Worm (Caenorhabditis elegans) whole organism, mixed stage, embryonic: Measurements from ENCODE around the gene str-46.

ENCODE experiments used
- blmp-1 ChIP-seq: fragments of 150-350 bp; optimal IDR thresholded peaks from 2 replicates; lab custom pipeline; 2014; ENCODE audit warnings: missing biosample characterization, missing genetic modification characterization
- elt-1 ChIP-seq: sonication (generic microtip); optimal IDR thresholded peaks from 2 replicates; lab custom pipeline; 2017; ENCODE audit warnings: missing genetic modification characterization, mild to moderate bottlenecking, missing compliant biosample characterization, antibody characterized with exemption, moderate library complexity, borderline replicate concordance; ENCODE audit not compliant: insufficient read depth
- ham-2 ChIP-seq: fragments of 200-800 bp; sonication (Bioruptor generic); optimal IDR thresholded peaks from 2 replicates; lab custom pipeline; 2018; ENCODE audit warnings: mild to moderate bottlenecking, missing genetic modification characterization, missing compliant biosample characterization
- lsy-2 ChIP-seq: fragments of 150-350 bp; optimal IDR thresholded peaks from 2 replicates; lab custom pipeline; 2014; ENCODE audit warnings: missing biosample characterization, missing genetic modification characterization
- mep-1 ChIP-seq: fragments of 150-350 bp; optimal IDR thresholded peaks from 2 replicates; lab custom pipeline; 2017; ENCODE audit warnings: missing biosample characterization, missing genetic modification reagents, missing genetic modification characterization, inconsistent platforms
- nhr-237 ChIP-seq: fragments of 150-350 bp; optimal IDR thresholded peaks from 2 replicates; lab custom pipeline; 2014; ENCODE audit warnings: missing biosample characterization, missing genetic modification characterization
- nhr-76 ChIP-seq: sonication (generic microtip); optimal IDR thresholded peaks from 2 replicates; lab custom pipeline; 2017; ENCODE audit warnings: missing biosample characterization, missing genetic modification characterization
- snpc-4 ChIP-seq: fragments of 150-350 bp; optimal IDR thresholded peaks from 2 replicates; lab custom pipeline; 2014; ENCODE audit warnings: missing biosample characterization, missing genetic modification characterization
- unc-120 ChIP-seq: sonication (generic microtip); optimal IDR thresholded peaks from 2 replicates; lab custom pipeline; 2017; ENCODE audit warnings: missing genetic modification characterization, missing compliant biosample characterization; ENCODE audit not compliant: poor library complexity, severe bottlenecking
- unc-39 ChIP-seq: fragments of 150-350 bp; optimal IDR thresholded peaks from 2 replicates; lab custom pipeline; 2014; ENCODE audit warnings: missing biosample characterization, missing genetic modification characterization
- unc-62 ChIP-seq: fragments of 150-350 bp; optimal IDR thresholded peaks from 2 replicates; lab custom pipeline; 2014; ENCODE audit warnings: missing biosample characterization, missing genetic modification reagents, missing genetic modification characterization
- ztf-11 ChIP-seq: fragments of 150-350 bp; optimal IDR thresholded peaks from 2 replicates; lab custom pipeline; 2014; ENCODE audit warnings: missing biosample characterization, missing genetic modification characterization

ce11 chrV:2875422-2875821, 24.3 kb downstream of the str-46 start, which contains the start of gene folt-2:
- no peak for TF ChIP-seq lsy-2
- TF ChIP-seq snpc-4: no peak
- no peak for TF ChIP-seq nhr-76 (tag; lab: Kevin White, UChicago)
- no peak for TF ChIP-seq unc-62
- no peak for TF ChIP-seq mep-1 (tag; lab: Kevin White, UChicago)
- no peak for TF ChIP-seq ham-2 (GFP tag; lab: Kevin White, UChicago)
- TF ChIP-seq unc-39 (tag; lab: Kevin White, UChicago): no peak
- no peak for TF ChIP-seq ztf-11
- no peak for TF ChIP-seq nhr-237 (tag; lab: Kevin White, UChicago)
- TF ChIP-seq blmp-1 (tag; lab: Kevin White, UChicago): no peak
- no peak for TF ChIP-seq elt-1 (tag; lab: Kevin White, UChicago)
- no peak for TF ChIP-seq unc-120 (tag; lab: Kevin White, UChicago)
